Worm (Caenorhabditis elegans) whole organism, L4 larva: ENCODE measurements around the gene col-187.

ENCODE experiments used
- ZK546.5 ChIP-seq, 2 experiments: sonication (generic microtip); optimal IDR thresholded peaks; 2 replicates each; lab custom pipeline; 2017; ENCODE audit warnings: missing biosample characterization in 2 of 2, missing genetic modification characterization in 2 of 2
- ama-1 ChIP-seq: fragments of 150-350 bp; optimal IDR thresholded peaks from 2 replicates; lab custom pipeline; 2014; ENCODE audit warnings: inconsistent platforms, mixed read lengths
- ceh-82 ChIP-seq: sonication (generic microtip); optimal IDR thresholded peaks from 2 replicates; lab custom pipeline; 2017; ENCODE audit warnings: missing biosample characterization, missing genetic modification characterization
- ces-1 ChIP-seq: fragments of 150-350 bp; sonication (generic microtip); optimal IDR thresholded peaks from 4 replicates; lab custom pipeline; 2014; ENCODE audit warnings: missing biosample characterization, missing genetic modification reagents, missing genetic modification characterization
- daf-19 ChIP-seq: fragments of 200-800 bp; sonication (Bioruptor generic); conservative IDR thresholded peaks from 2 replicates; pipeline ENCODE4 v1.3.6; 2022; ENCODE audit warnings: missing genetic modification characterization, missing compliant biosample characterization
- daf-8 ChIP-seq: fragments of 200-800 bp; sonication (Bioruptor generic); IDR thresholded peaks from 2 replicates; pipeline ENCODE4 v1.3.6; 2022; ENCODE audit warnings: missing genetic modification characterization, missing compliant biosample characterization
- dpl-1 ChIP-seq: fragments of 150-350 bp; optimal IDR thresholded peaks from 2 replicates; lab custom pipeline; 2014; ENCODE audit warnings: missing biosample characterization, missing genetic modification reagents, missing genetic modification characterization
- lsy-2 ChIP-seq, 2 experiments: fragments of 150-350 bp in 1 of 2; sonication (generic microtip) in 1 of 2; optimal IDR thresholded peaks; 2 replicates each; lab custom pipeline; 2014 to 2017; ENCODE audit warnings: missing biosample characterization in 2 of 2, missing genetic modification characterization in 2 of 2
- madf-9 ChIP-seq: fragments of 200-800 bp; sonication (Bioruptor generic); conservative IDR thresholded peaks from 2 replicates; pipeline ENCODE4 v1.3.6; 2022; ENCODE audit warnings: missing genetic modification reagents, missing genetic modification characterization, missing compliant biosample characterization
- nhr-6 ChIP-seq: fragments of 150-350 bp; optimal IDR thresholded peaks from 2 replicates; lab custom pipeline; 2014; ENCODE audit warnings: missing biosample characterization, missing genetic modification characterization
- nhr-76 ChIP-seq: fragments of 150-350 bp; optimal IDR thresholded peaks from 2 replicates; lab custom pipeline; 2014; ENCODE audit warnings: missing biosample characterization, missing genetic modification characterization
- rbr-2 ChIP-seq: sonication (generic microtip); optimal IDR thresholded peaks from 2 replicates; lab custom pipeline; 2016; ENCODE audit warnings: missing genotype, missing genetic modification characterization, missing compliant biosample characterization
- saeg-2 ChIP-seq: fragments of 200-800 bp; sonication (Bioruptor generic); IDR thresholded peaks from 2 replicates; pipeline ENCODE4 v1.3.6; 2022; ENCODE audit warnings: missing genetic modification reagents, missing genetic modification characterization, missing compliant biosample characterization

ce11 chrX:16067984-16068383 lies 4.7 kb upstream of the col-187 start:
- no peak for TF ChIP-seq nhr-76
- no peak for TF ChIP-seq rbr-2
- no peak for TF ChIP-seq ama-1 (lab: Kevin White, UChicago)
- no peak for TF ChIP-seq nhr-6 (tag; lab: Kevin White, UChicago)
- TF ChIP-seq ZK546.5 (tag; optimal IDR thresholded peaks at IDR 0.05; lab: Kevin White, UChicago) = no peak
- TF ChIP-seq daf-19 = no peak
- no peak for TF ChIP-seq ceh-82 (tag; lab: Kevin White, UChicago)
- no peak for TF ChIP-seq lsy-2 (tag; optimal IDR thresholded peaks at IDR 0.05; lab: Kevin White, UChicago)
- TF ChIP-seq daf-8 (GFP tag; lab: Robert Waterston, UW) = no peak
- TF ChIP-seq madf-9 (GFP tag; lab: Robert Waterston, UW) = no peak
- TF ChIP-seq dpl-1 (GFP tag; lab: Kevin White, UChicago) = no peak
- TF ChIP-seq ces-1 (GFP tag; lab: Kevin White, UChicago) = no peak
- TF ChIP-seq saeg-2 (GFP tag; lab: Robert Waterston, UW) = no peak
